Fruit fly (Drosophila melanogaster) whole organism, embryonic: ENCODE data around the gene CG13898.

ENCODE experiments used
- Aef1 ChIP-seq: fragments of 200-800 bp; sonication (Bioruptor generic); IDR thresholded peaks from 3 replicates; pipeline ENCODE4 v1.3.6; 2022; ENCODE audit warnings: missing biosample characterization, missing genetic modification characterization
- Atf-2 ChIP-seq: fragments of 200-800 bp; sonication (Bioruptor generic); optimal IDR thresholded peaks from 2 replicates; lab custom pipeline; 2016; ENCODE audit warnings: missing biosample characterization, missing genetic modification characterization
- B-H2 ChIP-seq: fragments of 200-800 bp; sonication (Bioruptor generic); optimal IDR thresholded peaks from 2 replicates; lab custom pipeline; 2018; ENCODE audit warnings: missing biosample characterization, mild to moderate bottlenecking, missing genetic modification characterization
- CG10431 ChIP-seq: fragments of 200-800 bp; sonication (Bioruptor generic); optimal IDR thresholded peaks from 3 replicates; lab custom pipeline; 2018; ENCODE audit warnings: missing biosample characterization, mild to moderate bottlenecking, missing genetic modification characterization
- CG10543 ChIP-seq: fragments of 200-800 bp; sonication (Bioruptor generic); optimal IDR thresholded peaks from 3 replicates; lab custom pipeline; 2017; ENCODE audit warnings: missing biosample characterization, mild to moderate bottlenecking, missing genetic modification characterization, moderate library complexity
- CG10959 ChIP-seq: fragments of 200-800 bp; sonication (Bioruptor generic); IDR thresholded peaks from 2 replicates; pipeline ENCODE4 v1.3.6; 2022; ENCODE audit warnings: missing biosample characterization, missing genetic modification characterization
- CG11398 ChIP-seq: fragments of 200-800 bp; sonication (Bioruptor generic); optimal IDR thresholded peaks from 2 replicates; lab custom pipeline; 2016; ENCODE audit warnings: missing biosample characterization, missing genetic modification characterization
- CG11456 ChIP-seq: fragments of 200-800 bp; sonication (Bioruptor generic); IDR thresholded peaks from 3 replicates; pipeline ENCODE4 v1.3.6; 2022; ENCODE audit warnings: missing biosample characterization, missing genetic modification characterization
- CG11504 ChIP-seq: fragments of 200-800 bp; sonication (Bioruptor generic); optimal IDR thresholded peaks from 3 replicates; lab custom pipeline; 2019; ENCODE audit warnings: missing biosample characterization, mild to moderate bottlenecking, missing genetic modification characterization, moderate library complexity
- CG11723 ChIP-seq: fragments of 200-800 bp; sonication (Bioruptor generic); optimal IDR thresholded peaks from 2 replicates; lab custom pipeline; 2017; ENCODE audit warnings: missing biosample characterization, mild to moderate bottlenecking, missing genetic modification characterization
- CG1603 ChIP-seq: fragments of 200-800 bp; sonication (Bioruptor generic); optimal IDR thresholded peaks from 2 replicates; lab custom pipeline; 2019; ENCODE audit warnings: missing biosample characterization, mild to moderate bottlenecking, missing genetic modification characterization, moderate library complexity
- CG17186 ChIP-seq: fragments of 200-800 bp; sonication (Bioruptor generic); optimal IDR thresholded peaks from 3 replicates; lab custom pipeline; 2017; ENCODE audit warnings: missing biosample characterization, missing genetic modification reagents, missing genetic modification characterization
- CG17385 ChIP-seq: fragments of 200-800 bp; sonication (Bioruptor generic); optimal IDR thresholded peaks from 3 replicates; lab custom pipeline; 2018; ENCODE audit warnings: missing biosample characterization, mild to moderate bottlenecking, missing genetic modification characterization
- CG17568 ChIP-seq: fragments of 200-800 bp; sonication (Bioruptor generic); optimal IDR thresholded peaks from 2 replicates; lab custom pipeline; 2018; ENCODE audit warnings: missing biosample characterization, mild to moderate bottlenecking, missing genetic modification characterization, moderate library complexity
- CG17612 ChIP-seq: fragments of 200-800 bp; sonication (Bioruptor generic); IDR thresholded peaks from 2 replicates; pipeline ENCODE4 v1.3.6; 2022; ENCODE audit warnings: missing biosample characterization, missing genetic modification characterization
- CG17912 ChIP-seq: fragments of 200-800 bp; sonication (Bioruptor generic); optimal IDR thresholded peaks from 2 replicates; lab custom pipeline; 2018; ENCODE audit warnings: missing biosample characterization, mild to moderate bottlenecking, missing genetic modification characterization
- CG31365 ChIP-seq: fragments of 200-800 bp; sonication (Bioruptor generic); optimal IDR thresholded peaks from 2 replicates; lab custom pipeline; 2018; ENCODE audit warnings: missing biosample characterization, mild to moderate bottlenecking, missing genetic modification characterization
- CG3407 ChIP-seq: fragments of 200-800 bp; sonication (Bioruptor generic); optimal IDR thresholded peaks from 2 replicates; lab custom pipeline; 2018; ENCODE audit warnings: missing biosample characterization, mild to moderate bottlenecking, missing genetic modification characterization
- CG6254 ChIP-seq: fragments of 200-800 bp; sonication (Bioruptor generic); optimal IDR thresholded peaks from 3 replicates; lab custom pipeline; 2017; ENCODE audit warnings: mild to moderate bottlenecking, missing biosample characterization, missing genetic modification reagents, missing genetic modification characterization
- CG6272 ChIP-seq: fragments of 200-800 bp; sonication (Bioruptor generic); IDR thresholded peaks from 2 replicates; pipeline ENCODE4 v1.3.6; 2022; ENCODE audit warnings: missing biosample characterization, missing genetic modification characterization
- CG6689 ChIP-seq: fragments of 200-800 bp; sonication (Bioruptor generic); IDR thresholded peaks from 2 replicates; pipeline ENCODE4 v1.3.6; 2022; ENCODE audit warnings: missing biosample characterization, missing genetic modification characterization
- CG7372 ChIP-seq: fragments of 200-800 bp; sonication (Bioruptor generic); IDR thresholded peaks from 2 replicates; pipeline ENCODE4 v1.3.6; 2022; ENCODE audit warnings: missing biosample characterization, missing genetic modification characterization
- CG9817 ChIP-seq: fragments of 200-800 bp; sonication (Bioruptor generic); optimal IDR thresholded peaks from 2 replicates; lab custom pipeline; 2018; ENCODE audit warnings: missing biosample characterization, mild to moderate bottlenecking, missing genetic modification characterization, moderate library complexity
- Gug ChIP-seq: fragments of 200-800 bp; sonication (Bioruptor generic); IDR thresholded peaks from 4 replicates; pipeline ENCODE4 v1.3.6; 2022; ENCODE audit warnings: missing biosample characterization, missing genetic modification characterization
- Hr3 ChIP-seq: fragments of 200-800 bp; sonication (Bioruptor generic); optimal IDR thresholded peaks from 3 replicates; lab custom pipeline; 2016; ENCODE audit warnings: missing biosample characterization, missing genetic modification characterization
- Hr78 ChIP-seq, 2 experiments: fragments of 200-800 bp in 1 of 2; fragments of >200 bp in 1 of 2; sonication (Bioruptor generic) in 1 of 2; optimal IDR thresholded peaks; 2 replicates each; lab custom pipeline; 2017 to 2019; ENCODE audit warnings: missing biosample characterization in 2 of 2, missing genetic modification characterization in 2 of 2, mild to moderate bottlenecking in 1 of 2, moderate library complexity in 1 of 2
- MESR4 ChIP-seq: fragments of 200-800 bp; sonication (Bioruptor generic); optimal IDR thresholded peaks from 2 replicates; lab custom pipeline; 2018; ENCODE audit warnings: missing biosample characterization, mild to moderate bottlenecking, missing genetic modification characterization, moderate library complexity
- Mad ChIP-seq: fragments of 200-800 bp; sonication (Bioruptor generic); optimal IDR thresholded peaks from 2 replicates; lab custom pipeline; 2016; ENCODE audit warnings: missing biosample characterization, missing genetic modification characterization
- Rx ChIP-seq: fragments of 200-800 bp; sonication (Bioruptor generic); IDR thresholded peaks from 2 replicates; pipeline ENCODE4 v1.3.6; 2022; ENCODE audit warnings: missing biosample characterization, missing genetic modification characterization
- Vsx1 ChIP-seq: fragments of 200-800 bp; sonication (Bioruptor generic); optimal IDR thresholded peaks from 2 replicates; lab custom pipeline; 2017; ENCODE audit warnings: missing biosample characterization, mild to moderate bottlenecking, missing genetic modification characterization, missing genetic modification reagents
- Xrp1 ChIP-seq: fragments of 200-800 bp; sonication (Bioruptor generic); IDR thresholded peaks from 2 replicates; pipeline ENCODE4 v1.3.6; 2022; ENCODE audit warnings: missing biosample characterization, missing genetic modification characterization
- aop ChIP-seq: fragments of 200-800 bp; sonication (Bioruptor generic); IDR thresholded peaks from 2 replicates; pipeline ENCODE4 v1.3.6; 2022; ENCODE audit warnings: missing biosample characterization, missing genetic modification characterization
- br ChIP-seq: fragments of >200 bp; optimal IDR thresholded peaks from 2 replicates; lab custom pipeline; 2017
- btn ChIP-seq: fragments of 200-800 bp; sonication (Bioruptor generic); optimal IDR thresholded peaks from 2 replicates; lab custom pipeline; 2016; ENCODE audit warnings: missing biosample characterization, missing genetic modification characterization
- esg ChIP-seq: fragments of 200-800 bp; sonication (Bioruptor generic); conservative IDR thresholded peaks from 2 replicates; pipeline ENCODE4 v1.3.6; 2022; ENCODE audit warnings: missing biosample characterization, missing genetic modification characterization
- fru ChIP-seq: fragments of >200 bp; optimal IDR thresholded peaks from 2 replicates; lab custom pipeline; 2017
- gcm ChIP-seq: fragments of 200-800 bp; sonication (Bioruptor generic); optimal IDR thresholded peaks from 2 replicates; lab custom pipeline; 2019; ENCODE audit warnings: missing biosample characterization, mild to moderate bottlenecking, missing genetic modification characterization, moderate library complexity
- gcm2 ChIP-seq: fragments of 200-800 bp; sonication (Bioruptor generic); optimal IDR thresholded peaks from 2 replicates; lab custom pipeline; 2016; ENCODE audit warnings: missing biosample characterization, missing genetic modification characterization
- gro ChIP-seq: fragments of 200-800 bp; sonication (Bioruptor generic); optimal IDR thresholded peaks from 2 replicates; lab custom pipeline; 2016; ENCODE audit warnings: missing biosample characterization, missing genetic modification characterization
- gsb-n ChIP-seq: fragments of 200-800 bp; sonication (Bioruptor generic); optimal IDR thresholded peaks from 3 replicates; lab custom pipeline; 2018; ENCODE audit warnings: missing biosample characterization, mild to moderate bottlenecking, missing genetic modification characterization
- kay ChIP-seq: fragments of 200-800 bp; sonication (Bioruptor generic); optimal IDR thresholded peaks from 2 replicates; lab custom pipeline; 2016; ENCODE audit warnings: missing biosample characterization, missing genetic modification characterization
- ken ChIP-seq: fragments of 200-800 bp; sonication (Bioruptor generic); IDR thresholded peaks from 3 replicates; pipeline ENCODE4 v1.3.6; 2022; ENCODE audit warnings: missing biosample characterization, missing genetic modification characterization
- lov ChIP-seq, 2 experiments: fragments of 200-800 bp in 1 of 2; fragments of >200 bp in 1 of 2; sonication (Bioruptor generic) in 1 of 2; IDR thresholded peaks in 1 of 2; optimal IDR thresholded peaks in 1 of 2; 2 replicates in 1 of 2; 3 replicates in 1 of 2; pipeline versions ENCODE4 v1.3.6 to Lab custom; 2017 to 2022; ENCODE audit warnings: missing biosample characterization in 1 of 2, missing genetic modification characterization in 1 of 2
- nau ChIP-seq: fragments of 200-800 bp; sonication (Bioruptor generic); optimal IDR thresholded peaks from 3 replicates; lab custom pipeline; 2017; ENCODE audit warnings: missing biosample characterization, mild to moderate bottlenecking, missing genetic modification characterization, missing genetic modification reagents
- pb ChIP-seq: fragments of 200-800 bp; sonication (Bioruptor generic); optimal IDR thresholded peaks from 3 replicates; lab custom pipeline; 2016; ENCODE audit warnings: missing biosample characterization, missing genetic modification characterization
- pum ChIP-seq: fragments of 200-800 bp; sonication (Bioruptor generic); optimal IDR thresholded peaks from 2 replicates; lab custom pipeline; 2016; ENCODE audit warnings: missing biosample characterization, missing genetic modification characterization
- sc ChIP-seq, 3 experiments: fragments of >200 bp in 2 of 3; fragments of 200-800 bp in 1 of 3; sonication (Bioruptor generic) in 1 of 3; optimal IDR thresholded peaks; 2 replicates in 2 of 3; 3 replicates in 1 of 3; lab custom pipeline; 2017; ENCODE audit warnings: mild to moderate bottlenecking in 1 of 3, missing biosample characterization in 1 of 3, missing genetic modification characterization in 1 of 3, missing genetic modification reagents in 1 of 3
- tll ChIP-seq, 2 experiments: fragments of 200-800 bp in 1 of 2; fragments of >200 bp in 1 of 2; sonication (Bioruptor generic) in 1 of 2; optimal IDR thresholded peaks; 2 replicates each; lab custom pipeline; 2017 to 2019; ENCODE audit warnings: missing biosample characterization in 2 of 2, missing genetic modification characterization in 2 of 2, mild to moderate bottlenecking in 1 of 2, moderate library complexity in 1 of 2
- zf30C ChIP-seq: fragments of 200-800 bp; sonication (Bioruptor generic); optimal IDR thresholded peaks from 3 replicates; lab custom pipeline; 2018; ENCODE audit warnings: missing biosample characterization, mild to moderate bottlenecking, missing genetic modification characterization

CG13898 gene

dm6 chr3L:837552-838187, 33.8 kb upstream of the CG13898 start, which contains the start of the genes CG13901 and CG13887 (continued):
- TF ChIP-seq pb (GFP tag; lab: Kevin White, UChicago) (peak; percentile 78), CG17612 (peak; percentile 67), CG7372 (GFP tag; lab: Robert Waterston, UW) (peak; percentile 86), CG17568 (GFP tag; lab: Kevin White, UChicago) (no peak), gsb-n (peak; percentile 76), gcm (GFP tag; lab: Kevin White, UChicago) (peak; percentile 83), Hr78 (GFP tag; optimal IDR thresholded peaks at IDR 0.05; lab: Kevin White, UChicago) (no peak), CG31365 (tag; lab: Kevin White, UChicago) (peak; percentile 59), CG10543 (peak; percentile 94), CG11456 (GFP tag; lab: Robert Waterston, UW) (peak; percentile 88), kay (GFP tag; lab: Kevin White, UChicago) (peak; percentile 94), sc (optimal IDR thresholded peaks at IDR 0.05; lab: Kevin White, UChicago) (no peak), sc (GFP tag; optimal IDR thresholded peaks at IDR 0.05; lab: Kevin White, UChicago) (peak; percentile 69), Atf-2 (peak; percentile 90), MESR4 (GFP tag; lab: Kevin White, UChicago) (peak; percentile 86), Mad (GFP tag; lab: Kevin White, UChicago) (peak; percentile 77), zf30C (GFP tag; lab: Kevin White, UChicago) (peak; percentile 1), Aef1 (GFP tag; lab: Robert Waterston, UW) (peak; percentile 86), CG11723 (GFP tag; lab: Kevin White, UChicago) (no peak), CG10959 (GFP tag; lab: Robert Waterston, UW) (peak; percentile 69), ken (GFP tag; lab: Robert Waterston, UW) (peak; percentile 87), CG9817 (tag; lab: Kevin White, UChicago) (peak; percentile 91), gcm2 (GFP tag; lab: Kevin White, UChicago) (peak; percentile 80), Xrp1 (GFP tag; lab: Robert Waterston, UW) (peak; percentile 90), CG10431 (peak; percentile 33), CG11504 (peak; percentile 91), aop (GFP tag; lab: Robert Waterston, UW) (no peak), pum (GFP tag; lab: Kevin White, UChicago) (peak; percentile 94), Hr3 (GFP tag; lab: Kevin White, UChicago) (peak; percentile 93), esg (GFP tag; lab: Robert Waterston, UW) (peak; percentile 81), CG1603 (tag; lab: Kevin White, UChicago) (peak; percentile 91), tll (GFP tag; optimal IDR thresholded peaks at IDR 0.05; lab: Kevin White, UChicago) (peak; percentile 14 to 65), gro (GFP tag; lab: Kevin White, UChicago) (peak; percentile 95), fru (lab: Kevin White, UChicago) (peak; percentile 16), Vsx1 (peak; percentile 75), CG3407 (GFP tag; lab: Kevin White, UChicago) (peak; percentile 83), CG17912 (GFP tag; lab: Kevin White, UChicago) (peak; percentile 85), CG17186 (GFP tag; lab: Kevin White, UChicago) (peak; percentile 96), CG6272 (GFP tag; lab: Robert Waterston, UW) (peak; percentile 84), nau (GFP tag; lab: Kevin White, UChicago) (no peak), CG6689 (GFP tag; lab: Robert Waterston, UW) (peak; percentile 87), btn (GFP tag; lab: Kevin White, UChicago) (peak; percentile 52), B-H2 (peak; percentile 93), lov (optimal IDR thresholded peaks at IDR 0.05; lab: Kevin White, UChicago) (no peak), lov (GFP tag; IDR thresholded peaks at IDR 0.05; lab: Robert Waterston, UW) (peak; percentile 79; the same call in 1 of the 3 replicates), CG17385 (peak; percentile 82), CG11398 (peak; percentile 76), Gug (peak; percentile 87; the same call in 3 of the 4 replicates), br (lab: Kevin White, UChicago) (no peak), Rx (GFP tag; lab: Robert Waterston, UW) (peak; percentile 71; the same call in 1 of the 2 replicates), CG6254 (GFP tag; lab: Kevin White, UChicago) (peak; percentile 47)
